Worm (Caenorhabditis elegans) whole organism, midembryonic: ENCODE measurements around the gene K11G9.5.

Experiments used
- T22C8.4 ChIP-seq: fragments of 200-800 bp; sonication (Bioruptor generic); IDR thresholded peaks from 2 replicates; pipeline ENCODE4 v1.3.6; 2022; ENCODE audit warnings: missing genetic modification characterization, missing compliant biosample characterization
- cog-1 ChIP-seq: sonication (generic microtip); optimal IDR thresholded peaks from 2 replicates; lab custom pipeline; 2016; ENCODE audit warnings: missing genetic modification characterization, missing compliant biosample characterization
- flt-1 ChIP-seq: fragments of 200-800 bp; sonication (Bioruptor generic); IDR thresholded peaks from 2 replicates; pipeline ENCODE4 v1.3.6; 2022; ENCODE audit warnings: missing genetic modification characterization, missing compliant biosample characterization
- med-1 ChIP-seq: sonication (generic microtip); optimal IDR thresholded peaks from 2 replicates; lab custom pipeline; 2017; ENCODE audit warnings: missing genetic modification characterization, mild to moderate bottlenecking, missing compliant biosample characterization, antibody characterized with exemption, missing genetic modification reagents; ENCODE audit not compliant: insufficient read depth
- ref-1 ChIP-seq: fragments of 200-800 bp; sonication (Bioruptor generic); conservative IDR thresholded peaks from 2 replicates; pipeline ENCODE4 v1.3.6; 2022; ENCODE audit warnings: missing genetic modification reagents, missing genetic modification characterization, missing compliant biosample characterization
- ztf-29 ChIP-seq: fragments of 200-800 bp; sonication (Bioruptor generic); IDR thresholded peaks from 2 replicates; pipeline ENCODE4 v1.3.6; 2022; ENCODE audit warnings: missing genetic modification reagents, missing genetic modification characterization, missing compliant biosample characterization

ce11 chrV:6688392-6688791, at the start of gene K11G9.5:
- no peak for TF ChIP-seq cog-1 (tag; lab: Kevin White, UChicago)
- TF ChIP-seq med-1 (GFP tag; lab: Kevin White, UChicago): no peak
- no peak for TF ChIP-seq ztf-29 (GFP tag; lab: Robert Waterston, UW)
- TF ChIP-seq T22C8.4 (GFP tag; lab: Robert Waterston, UW): no peak
- TF ChIP-seq flt-1 (GFP tag; lab: Robert Waterston, UW): no peak
- no peak for TF ChIP-seq ref-1 (GFP tag; lab: Robert Waterston, UW)
